Fruit fly (Drosophila melanogaster) whole organism, embryonic: ENCODE results near the gene kri.
A peak's percentile ranks its signal among the peaks of the same experiment; 100 is the strongest.

Experiments
- B-H2 ChIP-seq: fragments of 200-800 bp; sonication (Bioruptor generic); optimal IDR thresholded peaks from 2 replicates; lab custom pipeline; 2018; ENCODE audit warnings: missing biosample characterization, mild to moderate bottlenecking, missing genetic modification characterization
- CG11085 ChIP-seq: fragments of 200-800 bp; sonication (Bioruptor generic); IDR thresholded peaks from 2 replicates; pipeline ENCODE4 v1.3.6; 2022; ENCODE audit warnings: missing biosample characterization, missing genetic modification characterization
- CG11504 ChIP-seq: fragments of 200-800 bp; sonication (Bioruptor generic); optimal IDR thresholded peaks from 3 replicates; lab custom pipeline; 2019; ENCODE audit warnings: missing biosample characterization, mild to moderate bottlenecking, missing genetic modification characterization, moderate library complexity
- CG11560 ChIP-seq: fragments of 200-800 bp; sonication (Bioruptor generic); IDR thresholded peaks from 3 replicates; pipeline ENCODE4 v1.3.6; 2022; ENCODE audit warnings: missing biosample characterization, missing genetic modification characterization
- CG13624 ChIP-seq: fragments of 200-800 bp; sonication (Bioruptor generic); optimal IDR thresholded peaks from 2 replicates; lab custom pipeline; 2016; ENCODE audit warnings: missing biosample characterization, missing genetic modification characterization
- CG13894 ChIP-seq: fragments of 200-800 bp; sonication (Bioruptor generic); optimal IDR thresholded peaks from 3 replicates; lab custom pipeline; 2018; ENCODE audit warnings: missing biosample characterization, mild to moderate bottlenecking, missing genetic modification characterization, moderate library complexity
- CG14014 ChIP-seq: fragments of 200-800 bp; sonication (Bioruptor generic); IDR thresholded peaks from 2 replicates; pipeline ENCODE4 v1.3.6; 2022; ENCODE audit warnings: missing biosample characterization, missing genetic modification characterization
- CG16779 ChIP-seq: fragments of 200-800 bp; sonication (Bioruptor generic); IDR thresholded peaks from 2 replicates; pipeline ENCODE4 v1.3.6; 2022; ENCODE audit warnings: missing biosample characterization, missing genetic modification characterization
- CG17802 ChIP-seq: fragments of 200-800 bp; sonication (Bioruptor generic); optimal IDR thresholded peaks from 2 replicates; lab custom pipeline; 2018; ENCODE audit warnings: missing biosample characterization, mild to moderate bottlenecking, missing genetic modification characterization, moderate library complexity
- CG1792 ChIP-seq: fragments of 200-800 bp; sonication (Bioruptor generic); optimal IDR thresholded peaks from 2 replicates; lab custom pipeline; 2016; ENCODE audit warnings: missing biosample characterization, missing genetic modification characterization
- CG31224 ChIP-seq: fragments of 200-800 bp; sonication (Bioruptor generic); IDR thresholded peaks from 2 replicates; pipeline ENCODE4 v1.3.6; 2022; ENCODE audit warnings: missing biosample characterization, missing genetic modification characterization
- CG34224 ChIP-seq: fragments of 200-800 bp; sonication (Bioruptor generic); IDR thresholded peaks from 3 replicates; pipeline ENCODE4 v1.3.6; 2022; ENCODE audit warnings: missing biosample characterization, missing genetic modification characterization; ENCODE audit not compliant: partially characterized antibody
- CG3995 ChIP-seq: fragments of 200-800 bp; sonication (Bioruptor generic); optimal IDR thresholded peaks from 3 replicates; lab custom pipeline; 2016; ENCODE audit warnings: missing biosample characterization, missing genetic modification characterization
- CG4282 ChIP-seq: fragments of 200-800 bp; sonication (Bioruptor generic); optimal IDR thresholded peaks from 2 replicates; lab custom pipeline; 2016; ENCODE audit warnings: missing biosample characterization, missing genetic modification characterization
- CG7786 ChIP-seq: fragments of 200-800 bp; sonication (Bioruptor generic); optimal IDR thresholded peaks from 2 replicates; lab custom pipeline; 2016; ENCODE audit warnings: missing biosample characterization, missing genetic modification characterization
- CG8281 ChIP-seq: fragments of 200-800 bp; sonication (Bioruptor generic); optimal IDR thresholded peaks from 2 replicates; lab custom pipeline; 2018; ENCODE audit warnings: missing biosample characterization, mild to moderate bottlenecking, missing genetic modification characterization, moderate library complexity
- CG9797 ChIP-seq: fragments of 200-800 bp; sonication (Bioruptor generic); optimal IDR thresholded peaks from 3 replicates; lab custom pipeline; 2018; ENCODE audit warnings: missing biosample characterization, mild to moderate bottlenecking, missing genetic modification characterization
- Dip2 ChIP-seq: fragments of 200-800 bp; sonication (Bioruptor generic); IDR thresholded peaks from 2 replicates; pipeline ENCODE4 v1.3.6; 2022; ENCODE audit warnings: missing biosample characterization, missing genetic modification characterization
- E2f1 ChIP-seq: fragments of 200-800 bp; sonication (Bioruptor generic); IDR thresholded peaks from 2 replicates; pipeline ENCODE4 v1.3.6; 2022; ENCODE audit warnings: missing biosample characterization, missing genetic modification characterization
- Fer2 ChIP-seq: fragments of 200-800 bp; sonication (Bioruptor generic); optimal IDR thresholded peaks from 2 replicates; lab custom pipeline; 2018; ENCODE audit warnings: missing biosample characterization, mild to moderate bottlenecking, missing genetic modification characterization, moderate library complexity
- HLH4C ChIP-seq: fragments of 200-800 bp; sonication (Bioruptor generic); IDR thresholded peaks from 3 replicates; pipeline ENCODE4 v1.3.6; 2022; ENCODE audit warnings: missing biosample characterization, missing genetic modification characterization; ENCODE audit not compliant: partially characterized antibody
- Hr3 ChIP-seq: fragments of 200-800 bp; sonication (Bioruptor generic); optimal IDR thresholded peaks from 3 replicates; lab custom pipeline; 2016; ENCODE audit warnings: missing biosample characterization, missing genetic modification characterization
- Hr39 ChIP-seq: fragments of >200 bp; optimal IDR thresholded peaks from 2 replicates; lab custom pipeline; 2017
- Myb ChIP-seq: fragments of 200-800 bp; sonication (Bioruptor generic); optimal IDR thresholded peaks from 2 replicates; lab custom pipeline; 2016; ENCODE audit warnings: missing biosample characterization, missing genetic modification characterization
- Nf-YB ChIP-seq: fragments of 200-800 bp; sonication (Bioruptor generic); optimal IDR thresholded peaks from 3 replicates; lab custom pipeline; 2019; ENCODE audit warnings: missing biosample characterization, mild to moderate bottlenecking, missing genetic modification characterization, moderate library complexity
- NfI ChIP-seq: fragments of 200-800 bp; sonication (Bioruptor generic); optimal IDR thresholded peaks from 3 replicates; lab custom pipeline; 2018; ENCODE audit warnings: missing biosample characterization, mild to moderate bottlenecking, missing genetic modification characterization, moderate library complexity
- Optix ChIP-seq: fragments of 200-800 bp; sonication (Bioruptor generic); IDR thresholded peaks from 3 replicates; pipeline ENCODE4 v1.3.6; 2022; ENCODE audit warnings: missing biosample characterization, missing genetic modification characterization
- Stat92E ChIP-seq, 3 experiments: fragments of >200 bp in 2 of 3; fragments of 200-800 bp in 1 of 3; sonication (Bioruptor generic) in 1 of 3; optimal IDR thresholded peaks; 2 replicates each; lab custom pipeline; 2017 to 2019; ENCODE audit warnings: missing biosample characterization in 3 of 3, missing genetic modification characterization in 3 of 3, mild to moderate bottlenecking in 1 of 3, moderate library complexity in 1 of 3
- br ChIP-seq: fragments of >200 bp; optimal IDR thresholded peaks from 2 replicates; lab custom pipeline; 2017
- cad ChIP-seq: fragments of >200 bp; optimal IDR thresholded peaks from 2 replicates; lab custom pipeline; 2017; ENCODE audit warnings: missing biosample characterization, missing genetic modification characterization
- cato ChIP-seq: fragments of 200-800 bp; sonication (Bioruptor generic); optimal IDR thresholded peaks from 2 replicates; lab custom pipeline; 2016; ENCODE audit warnings: missing biosample characterization, missing genetic modification characterization, borderline replicate concordance
- caup ChIP-seq: fragments of 200-800 bp; sonication (Bioruptor generic); optimal IDR thresholded peaks from 3 replicates; lab custom pipeline; 2017; ENCODE audit warnings: missing biosample characterization, mild to moderate bottlenecking, missing genetic modification characterization, moderate library complexity; ENCODE audit not compliant: severe bottlenecking
- corto ChIP-seq: fragments of 200-800 bp; sonication (Bioruptor generic); optimal IDR thresholded peaks from 2 replicates; lab custom pipeline; 2016; ENCODE audit warnings: missing biosample characterization, mild to moderate bottlenecking, missing genetic modification characterization, moderate library complexity
- crol ChIP-seq: fragments of 200-800 bp; sonication (Bioruptor generic); IDR thresholded peaks from 2 replicates; pipeline ENCODE4 v1.3.6; 2022; ENCODE audit warnings: missing biosample characterization, missing genetic modification characterization
- dmrt99B ChIP-seq: fragments of 200-800 bp; sonication (Bioruptor generic); optimal IDR thresholded peaks from 2 replicates; lab custom pipeline; 2018; ENCODE audit warnings: missing biosample characterization, mild to moderate bottlenecking, missing genetic modification characterization, moderate library complexity
- dpn ChIP-seq, 2 experiments: fragments of 200-800 bp; sonication (Bioruptor generic); optimal IDR thresholded peaks; 3 replicates each; lab custom pipeline; 2016; ENCODE audit warnings: missing biosample characterization in 2 of 2, missing genetic modification characterization in 2 of 2
- emc ChIP-seq: fragments of 200-800 bp; sonication (Bioruptor generic); optimal IDR thresholded peaks from 2 replicates; lab custom pipeline; 2016; ENCODE audit warnings: missing biosample characterization, missing genetic modification characterization
- en ChIP-seq: fragments of 200-800 bp; sonication (Bioruptor generic); optimal IDR thresholded peaks from 2 replicates; lab custom pipeline; 2016; ENCODE audit warnings: missing biosample characterization, missing genetic modification characterization
- fu2 ChIP-seq: fragments of 200-800 bp; sonication (Bioruptor generic); optimal IDR thresholded peaks from 2 replicates; lab custom pipeline; 2016; ENCODE audit warnings: missing biosample characterization, missing genetic modification characterization
- grau ChIP-seq: fragments of 200-800 bp; optimal IDR thresholded peaks from 3 replicates; lab custom pipeline; 2019; ENCODE audit warnings: missing biosample characterization, mild to moderate bottlenecking, missing genetic modification characterization, moderate library complexity
- ken ChIP-seq: fragments of 200-800 bp; sonication (Bioruptor generic); IDR thresholded peaks from 3 replicates; pipeline ENCODE4 v1.3.6; 2022; ENCODE audit warnings: missing biosample characterization, missing genetic modification characterization
- lbe ChIP-seq: fragments of 200-800 bp; sonication (Bioruptor generic); optimal IDR thresholded peaks from 2 replicates; lab custom pipeline; 2016; ENCODE audit warnings: missing biosample characterization, mild to moderate bottlenecking, missing genetic modification characterization
- peb ChIP-seq: fragments of 200-800 bp; sonication (Bioruptor generic); IDR thresholded peaks from 2 replicates; pipeline ENCODE4 v1.3.6; 2022; ENCODE audit warnings: missing biosample characterization, missing genetic modification characterization
- pfk ChIP-seq: fragments of 200-800 bp; sonication (Bioruptor generic); optimal IDR thresholded peaks from 2 replicates; lab custom pipeline; 2018; ENCODE audit warnings: missing biosample characterization, mild to moderate bottlenecking, missing genetic modification characterization, moderate library complexity
- phol ChIP-seq: fragments of 200-800 bp; sonication (Bioruptor generic); optimal IDR thresholded peaks from 3 replicates; lab custom pipeline; 2018; ENCODE audit warnings: missing biosample characterization, mild to moderate bottlenecking, missing genetic modification characterization, moderate library complexity
- prd ChIP-seq, 3 experiments: fragments of >200 bp in 2 of 3; fragments of 200-800 bp in 1 of 3; sonication (Bioruptor generic) in 1 of 3; optimal IDR thresholded peaks in 2 of 3; IDR thresholded peaks in 1 of 3; 2 replicates in 2 of 3; 3 replicates in 1 of 3; pipeline versions ENCODE4 v1.3.6 to Lab custom; 2017 to 2022; ENCODE audit warnings: missing biosample characterization in 1 of 3, missing genetic modification characterization in 1 of 3
- sob ChIP-seq: fragments of 200-800 bp; sonication (Bioruptor generic); IDR thresholded peaks from 2 replicates; pipeline ENCODE4 v1.3.6; 2022; ENCODE audit warnings: missing biosample characterization, missing genetic modification characterization
- ssp ChIP-seq: fragments of 200-800 bp; sonication (Bioruptor generic); IDR thresholded peaks from 2 replicates; pipeline ENCODE4 v1.3.6; 2022; ENCODE audit warnings: missing biosample characterization, missing genetic modification characterization
- stwl ChIP-seq: fragments of 200-800 bp; sonication (Bioruptor generic); optimal IDR thresholded peaks from 3 replicates; lab custom pipeline; 2018; ENCODE audit warnings: missing biosample characterization, mild to moderate bottlenecking, missing genetic modification characterization, moderate library complexity
- unc-4 ChIP-seq: fragments of 200-800 bp; sonication (Bioruptor generic); IDR thresholded peaks from 2 replicates; pipeline ENCODE4 v1.3.6; 2022; ENCODE audit warnings: missing biosample characterization, missing genetic modification characterization; ENCODE audit not compliant: partially characterized antibody

kri gene

DNA sequence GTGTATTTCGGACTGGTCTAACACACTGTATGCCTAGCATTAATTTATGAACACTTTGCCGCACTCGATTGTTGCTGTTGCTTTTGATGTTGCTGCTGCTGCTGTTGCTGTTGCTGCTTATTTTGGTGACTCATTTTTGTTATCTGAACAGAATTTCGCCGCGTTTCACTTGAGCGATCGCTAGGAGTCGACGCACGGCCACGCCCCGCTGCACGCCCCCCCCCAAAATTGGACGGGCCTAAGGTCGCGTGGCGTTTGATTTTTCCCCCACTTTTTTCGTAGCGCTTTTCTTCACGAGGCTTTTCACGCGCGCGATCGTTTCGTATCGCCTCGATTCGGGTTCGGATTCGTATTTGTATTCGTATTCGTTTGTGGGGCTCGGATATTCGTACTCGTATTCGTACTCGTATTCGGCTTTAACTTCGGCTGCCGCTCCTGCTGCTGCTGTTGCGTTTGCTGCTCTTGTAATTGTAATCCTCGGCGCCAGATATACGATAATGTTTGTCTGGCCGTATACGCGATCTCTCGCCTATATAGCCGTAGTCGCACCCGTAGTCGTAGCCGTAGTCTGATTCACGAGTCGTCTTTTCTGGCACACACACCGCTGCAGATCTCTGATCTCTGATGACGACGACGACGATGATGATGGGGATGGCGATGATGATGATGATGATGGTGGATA is 33.3 kb downstream of the kri start (continued):
- peak; percentile 42 for TF ChIP-seq CG13894
- no peak for TF ChIP-seq CG7786 (GFP tag; lab: Kevin White, UChicago)
- no peak for TF ChIP-seq stwl (tag; lab: Kevin White, UChicago)
- TF ChIP-seq Hr39 (lab: Kevin White, UChicago), result no peak
- no peak for TF ChIP-seq ssp
- TF ChIP-seq caup (GFP tag; lab: Kevin White, UChicago), result no peak
- peak; percentile 65 for TF ChIP-seq crol (GFP tag; lab: Robert Waterston, UW)
- TF ChIP-seq CG31224 (GFP tag; lab: Robert Waterston, UW), result no peak
- no peak for TF ChIP-seq unc-4 (GFP tag; lab: Robert Waterston, UW)
- no peak for TF ChIP-seq CG8281 (tag; lab: Kevin White, UChicago)
- no peak for TF ChIP-seq CG11085 (GFP tag; lab: Robert Waterston, UW)
- TF ChIP-seq Fer2 (tag; lab: Kevin White, UChicago), result no peak
- no peak for TF ChIP-seq Myb (GFP tag; lab: Kevin White, UChicago)
- no peak for TF ChIP-seq en (GFP tag; lab: Kevin White, UChicago)
- no peak for TF ChIP-seq Optix (GFP tag; lab: Robert Waterston, UW)
- no peak for TF ChIP-seq pfk
- TF ChIP-seq CG3995, result no peak
- no peak for TF ChIP-seq cato (GFP tag; lab: Kevin White, UChicago)
- no peak for TF ChIP-seq B-H2 (GFP tag; lab: Kevin White, UChicago)
- TF ChIP-seq CG11560, result no peak
- no peak for TF ChIP-seq ken (GFP tag; lab: Robert Waterston, UW)
- TF ChIP-seq Stat92E (GFP tag; optimal IDR thresholded peaks at IDR 0.05; lab: Kevin White, UChicago), result no peak
- TF ChIP-seq peb (GFP tag; lab: Robert Waterston, UW), result no peak
- TF ChIP-seq CG16779 (GFP tag; lab: Robert Waterston, UW), result no peak
- TF ChIP-seq dpn (GFP tag; optimal IDR thresholded peaks at IDR 0.05; lab: Kevin White, UChicago), result no peak
- TF ChIP-seq lbe (GFP tag; lab: Kevin White, UChicago), result no peak
- no peak for TF ChIP-seq CG34224 (GFP tag; lab: Robert Waterston, UW)
- TF ChIP-seq emc (GFP tag; lab: Kevin White, UChicago), result no peak
- TF ChIP-seq E2f1 (GFP tag; lab: Robert Waterston, UW), result no peak
- TF ChIP-seq prd (optimal IDR thresholded peaks at IDR 0.05; lab: Kevin White, UChicago), result no peak
- TF ChIP-seq prd (GFP tag; IDR thresholded peaks at IDR 0.05; lab: Robert Waterston, UW), result no peak
- TF ChIP-seq CG9797 (GFP tag; lab: Kevin White, UChicago), result no peak
- no peak for TF ChIP-seq dmrt99B (tag; lab: Kevin White, UChicago)
- 0 out of 3 replicates have a peak, but pooled peaks have one; percentile 1 for TF ChIP-seq HLH4C (GFP tag; lab: Robert Waterston, UW)
- no peak for TF ChIP-seq CG4282 (GFP tag; lab: Kevin White, UChicago)
- TF ChIP-seq CG11504 (tag; lab: Kevin White, UChicago), result peak; percentile 11
- peak; percentile 18; the same call in 1 of the 2 replicates for TF ChIP-seq sob
- TF ChIP-seq NfI (GFP tag; lab: Kevin White, UChicago), result no peak
- no peak for TF ChIP-seq phol (tag; lab: Kevin White, UChicago)
- no peak for TF ChIP-seq Hr3 (GFP tag; lab: Kevin White, UChicago)
- no peak for TF ChIP-seq Dip2 (GFP tag; lab: Robert Waterston, UW)
- TF ChIP-seq CG1792, result no peak
- no peak for TF ChIP-seq CG14014
- peak; percentile 49 for TF ChIP-seq Nf-YB (GFP tag; lab: Kevin White, UChicago)
- TF ChIP-seq br, result no peak
- TF ChIP-seq cad (GFP tag; lab: Kevin White, UChicago), result no peak
- no peak for TF ChIP-seq CG17802 (tag; lab: Kevin White, UChicago)
- no peak for TF ChIP-seq fu2 (GFP tag; lab: Kevin White, UChicago)
- no peak for TF ChIP-seq corto (GFP tag; lab: Kevin White, UChicago)
- no peak for TF ChIP-seq grau (tag; lab: Kevin White, UChicago)
- TF ChIP-seq CG13624 (GFP tag; lab: Kevin White, UChicago), result no peak
